Fruit fly (Drosophila melanogaster) whole organism, embryonic: ENCODE measurements around the gene CG8042.

Experiments used
- Atf6 ChIP-seq: fragments of 200-800 bp; sonication (Bioruptor generic); IDR thresholded peaks from 2 replicates; pipeline ENCODE4 v1.3.6; 2022; ENCODE audit warnings: missing biosample characterization, missing genetic modification characterization
- Awh ChIP-seq: fragments of 200-800 bp; sonication (Bioruptor generic); IDR thresholded peaks from 2 replicates; pipeline ENCODE4, ENCODE4 v1.3.6; 2022; ENCODE audit warnings: missing biosample characterization, missing genetic modification characterization
- BtbVII ChIP-seq: fragments of 200-800 bp; sonication (Bioruptor generic); optimal IDR thresholded peaks from 3 replicates; lab custom pipeline; 2017; ENCODE audit warnings: missing biosample characterization, mild to moderate bottlenecking, missing genetic modification characterization
- CG10565 ChIP-seq: fragments of 200-800 bp; sonication (Bioruptor generic); optimal IDR thresholded peaks from 3 replicates; lab custom pipeline; 2016; ENCODE audit warnings: missing biosample characterization, mild to moderate bottlenecking, missing genetic modification characterization
- CG11247 ChIP-seq: fragments of 200-800 bp; sonication (Bioruptor generic); IDR thresholded peaks from 2 replicates; pipeline ENCODE4 v1.3.6; 2022; ENCODE audit warnings: missing biosample characterization, missing genetic modification characterization
- CG11398 ChIP-seq: fragments of 200-800 bp; sonication (Bioruptor generic); optimal IDR thresholded peaks from 2 replicates; lab custom pipeline; 2016; ENCODE audit warnings: missing biosample characterization, missing genetic modification characterization
- CG11560 ChIP-seq: fragments of 200-800 bp; sonication (Bioruptor generic); IDR thresholded peaks from 3 replicates; pipeline ENCODE4 v1.3.6; 2022; ENCODE audit warnings: missing biosample characterization, missing genetic modification characterization
- CG12769 ChIP-seq: fragments of 200-800 bp; sonication (Bioruptor generic); optimal IDR thresholded peaks from 2 replicates; lab custom pipeline; 2019; ENCODE audit warnings: missing biosample characterization, mild to moderate bottlenecking, missing genetic modification characterization, moderate library complexity
- CG13424 ChIP-seq: fragments of 200-800 bp; sonication (Bioruptor generic); optimal IDR thresholded peaks from 2 replicates; lab custom pipeline; 2019; ENCODE audit warnings: missing biosample characterization, mild to moderate bottlenecking, missing genetic modification characterization, moderate library complexity
- CG13624 ChIP-seq: fragments of 200-800 bp; sonication (Bioruptor generic); optimal IDR thresholded peaks from 2 replicates; lab custom pipeline; 2016; ENCODE audit warnings: missing biosample characterization, missing genetic modification characterization
- CG17186 ChIP-seq: fragments of 200-800 bp; sonication (Bioruptor generic); optimal IDR thresholded peaks from 3 replicates; lab custom pipeline; 2017; ENCODE audit warnings: missing biosample characterization, missing genetic modification reagents, missing genetic modification characterization
- CG17328 ChIP-seq: fragments of 200-800 bp; sonication (Bioruptor generic); IDR thresholded peaks from 2 replicates; pipeline ENCODE4 v1.3.6; 2022; ENCODE audit warnings: missing biosample characterization, missing genetic modification characterization
- CG18011 ChIP-seq: fragments of 200-800 bp; sonication (Bioruptor generic); optimal IDR thresholded peaks from 2 replicates; lab custom pipeline; 2017; ENCODE audit warnings: missing biosample characterization, missing genetic modification characterization, mild to moderate bottlenecking, moderate library complexity, missing genotype
- CG2116 ChIP-seq: fragments of 200-800 bp; sonication (Bioruptor generic); optimal IDR thresholded peaks from 3 replicates; lab custom pipeline; 2018; ENCODE audit warnings: missing biosample characterization, mild to moderate bottlenecking, missing genetic modification characterization
- CG2129 ChIP-seq: fragments of 200-800 bp; sonication (Bioruptor generic); IDR thresholded peaks from 2 replicates; pipeline ENCODE4 v1.3.6; 2022; ENCODE audit warnings: missing biosample characterization, missing genetic modification characterization; ENCODE audit not compliant: partially characterized antibody
- CG34376 ChIP-seq: fragments of 200-800 bp; sonication (Bioruptor generic); optimal IDR thresholded peaks from 2 replicates; lab custom pipeline; 2018; ENCODE audit warnings: missing biosample characterization, mild to moderate bottlenecking, missing genetic modification characterization
- CG4730 ChIP-seq: fragments of 200-800 bp; sonication (Bioruptor generic); IDR thresholded peaks from 2 replicates; pipeline ENCODE4 v1.3.6; 2022; ENCODE audit warnings: missing biosample characterization, missing genetic modification characterization
- CG4854 ChIP-seq: fragments of 200-800 bp; sonication (Bioruptor generic); optimal IDR thresholded peaks from 2 replicates; lab custom pipeline; 2016; ENCODE audit warnings: missing biosample characterization, missing genetic modification characterization, inconsistent platforms
- CG6254 ChIP-seq: fragments of 200-800 bp; sonication (Bioruptor generic); optimal IDR thresholded peaks from 3 replicates; lab custom pipeline; 2017; ENCODE audit warnings: mild to moderate bottlenecking, missing biosample characterization, missing genetic modification reagents, missing genetic modification characterization
- CG6813 ChIP-seq: fragments of 200-800 bp; sonication (Bioruptor generic); optimal IDR thresholded peaks from 2 replicates; lab custom pipeline; 2017; ENCODE audit warnings: missing biosample characterization, missing genetic modification characterization, mild to moderate bottlenecking, moderate library complexity, missing genetic modification reagents
- CG8765 ChIP-seq: fragments of 200-800 bp; sonication (Bioruptor generic); IDR thresholded peaks from 2 replicates; pipeline ENCODE4 v1.3.6; 2022; ENCODE audit warnings: missing biosample characterization, missing genetic modification characterization
- Dll ChIP-seq: fragments of 200-800 bp; sonication (Bioruptor generic); IDR thresholded peaks from 4 replicates; pipeline ENCODE4 v1.3.6; 2022; ENCODE audit warnings: missing biosample characterization, missing genetic modification characterization; ENCODE audit not compliant: partially characterized antibody
- GATAe ChIP-seq: fragments of 200-800 bp; sonication (Bioruptor generic); conservative IDR thresholded peaks from 2 replicates; pipeline ENCODE4 v1.3.6; 2022; ENCODE audit warnings: missing biosample characterization, missing genetic modification characterization
- HHEX ChIP-seq: fragments of 200-800 bp; sonication (Bioruptor generic); optimal IDR thresholded peaks from 3 replicates; lab custom pipeline; 2017; ENCODE audit warnings: missing biosample characterization, mild to moderate bottlenecking, missing genetic modification characterization, missing genetic modification reagents
- NC2α ChIP-seq: fragments of 200-800 bp; sonication (Bioruptor generic); optimal IDR thresholded peaks from 2 replicates; lab custom pipeline; 2016; ENCODE audit warnings: missing biosample characterization, missing genetic modification characterization
- Sox102F ChIP-seq: fragments of 200-800 bp; sonication (Bioruptor generic); optimal IDR thresholded peaks from 2 replicates; lab custom pipeline; 2018; ENCODE audit warnings: missing biosample characterization, mild to moderate bottlenecking, missing genetic modification characterization, moderate library complexity
- Vsx1 ChIP-seq: fragments of 200-800 bp; sonication (Bioruptor generic); optimal IDR thresholded peaks from 2 replicates; lab custom pipeline; 2017; ENCODE audit warnings: missing biosample characterization, mild to moderate bottlenecking, missing genetic modification characterization, missing genetic modification reagents
- Xrp1 ChIP-seq: fragments of 200-800 bp; sonication (Bioruptor generic); IDR thresholded peaks from 2 replicates; pipeline ENCODE4 v1.3.6; 2022; ENCODE audit warnings: missing biosample characterization, missing genetic modification characterization
- al ChIP-seq: fragments of 200-800 bp; sonication (Bioruptor generic); IDR thresholded peaks from 2 replicates; pipeline ENCODE4 v1.3.6; 2022; ENCODE audit warnings: missing biosample characterization, missing genetic modification characterization
- ap ChIP-seq: fragments of 200-800 bp; sonication (Bioruptor generic); IDR thresholded peaks from 2 replicates; pipeline ENCODE4 v1.3.6; 2022; ENCODE audit warnings: missing biosample characterization, missing genetic modification characterization
- bigmax ChIP-seq: fragments of 200-800 bp; sonication (Bioruptor generic); optimal IDR thresholded peaks from 2 replicates; lab custom pipeline; 2018; ENCODE audit warnings: missing biosample characterization, mild to moderate bottlenecking, missing genetic modification characterization
- chif ChIP-seq, 2 experiments: fragments of 200-800 bp; sonication (Bioruptor generic); optimal IDR thresholded peaks; 3 replicates each; lab custom pipeline; 2016; ENCODE audit warnings: missing biosample characterization in 2 of 2, missing genetic modification characterization in 2 of 2
- exex ChIP-seq: fragments of 200-800 bp; sonication (Bioruptor generic); optimal IDR thresholded peaks from 4 replicates; lab custom pipeline; 2018; ENCODE audit warnings: missing biosample characterization, mild to moderate bottlenecking, missing genetic modification characterization, moderate library complexity
- eyg ChIP-seq: fragments of 200-800 bp; sonication (Bioruptor generic); optimal IDR thresholded peaks from 3 replicates; lab custom pipeline; 2016; ENCODE audit warnings: missing biosample characterization, missing genetic modification characterization
- fd102C ChIP-seq: fragments of 200-800 bp; sonication (Bioruptor generic); optimal IDR thresholded peaks from 2 replicates; lab custom pipeline; 2018; ENCODE audit warnings: missing biosample characterization, mild to moderate bottlenecking, missing genetic modification characterization, moderate library complexity
- gcm ChIP-seq: fragments of 200-800 bp; sonication (Bioruptor generic); optimal IDR thresholded peaks from 2 replicates; lab custom pipeline; 2019; ENCODE audit warnings: missing biosample characterization, mild to moderate bottlenecking, missing genetic modification characterization, moderate library complexity
- inv ChIP-seq: fragments of 200-800 bp; sonication (Bioruptor generic); IDR thresholded peaks from 2 replicates; pipeline ENCODE4 v1.3.6; 2022; ENCODE audit warnings: missing biosample characterization, missing genetic modification characterization; ENCODE audit not compliant: partially characterized antibody
- odd ChIP-seq: fragments of 200-800 bp; sonication (Bioruptor generic); optimal IDR thresholded peaks from 2 replicates; lab custom pipeline; 2017; ENCODE audit warnings: missing biosample characterization, mild to moderate bottlenecking, missing genetic modification characterization
- peb ChIP-seq: fragments of 200-800 bp; sonication (Bioruptor generic); IDR thresholded peaks from 2 replicates; pipeline ENCODE4 v1.3.6; 2022; ENCODE audit warnings: missing biosample characterization, missing genetic modification characterization
- prd ChIP-seq, 3 experiments: fragments of >200 bp in 2 of 3; fragments of 200-800 bp in 1 of 3; sonication (Bioruptor generic) in 1 of 3; optimal IDR thresholded peaks in 2 of 3; IDR thresholded peaks in 1 of 3; 2 replicates in 2 of 3; 3 replicates in 1 of 3; pipeline versions ENCODE4 v1.3.6 to Lab custom; 2017 to 2022; ENCODE audit warnings: missing biosample characterization in 1 of 3, missing genetic modification characterization in 1 of 3
- psq ChIP-seq: fragments of 200-800 bp; sonication (Bioruptor generic); optimal IDR thresholded peaks from 2 replicates; lab custom pipeline; 2017; ENCODE audit warnings: missing biosample characterization, missing genetic modification characterization
- ranshi ChIP-seq: fragments of 200-800 bp; sonication (Bioruptor generic); IDR thresholded peaks from 2 replicates; pipeline ENCODE4 v1.3.6; 2022; ENCODE audit warnings: missing biosample characterization, missing genetic modification characterization
- row ChIP-seq: fragments of 200-800 bp; sonication (Bioruptor generic); IDR thresholded peaks from 3 replicates; pipeline ENCODE4 v1.3.6; 2022; ENCODE audit warnings: missing biosample characterization, missing genetic modification characterization
- sens-2 ChIP-seq: fragments of 200-800 bp; sonication (Bioruptor generic); IDR thresholded peaks from 2 replicates; pipeline ENCODE4 v1.3.6; 2022; ENCODE audit warnings: missing biosample characterization, missing genetic modification characterization
- sob ChIP-seq: fragments of 200-800 bp; sonication (Bioruptor generic); IDR thresholded peaks from 2 replicates; pipeline ENCODE4 v1.3.6; 2022; ENCODE audit warnings: missing biosample characterization, missing genetic modification characterization
- trem ChIP-seq: fragments of 200-800 bp; optimal IDR thresholded peaks from 3 replicates; lab custom pipeline; 2019; ENCODE audit warnings: missing biosample characterization, mild to moderate bottlenecking, missing genetic modification characterization, moderate library complexity
- tup ChIP-seq: fragments of 200-800 bp; sonication (Bioruptor generic); optimal IDR thresholded peaks from 2 replicates; lab custom pipeline; 2016; ENCODE audit warnings: missing biosample characterization, mild to moderate bottlenecking, missing genetic modification characterization, moderate library complexity
- unpg ChIP-seq: fragments of 200-800 bp; sonication (Bioruptor generic); optimal IDR thresholded peaks from 3 replicates; lab custom pipeline; 2018; ENCODE audit warnings: missing biosample characterization, mild to moderate bottlenecking, missing genetic modification characterization, moderate library complexity
- usp ChIP-seq: fragments of >200 bp; optimal IDR thresholded peaks from 2 replicates; lab custom pipeline; 2017; ENCODE audit warnings: missing biosample characterization, missing genetic modification characterization
- zen ChIP-seq: fragments of 200-800 bp; sonication (Bioruptor generic); optimal IDR thresholded peaks from 3 replicates; lab custom pipeline; 2018; ENCODE audit warnings: missing biosample characterization, mild to moderate bottlenecking, missing genetic modification characterization, moderate library complexity

The CG8042 gene

dm6 chr3L:7958083-7958482 is 16.7 kb downstream of the CG8042 start (continued):
- no peak for TF ChIP-seq peb
- peak; percentile 21 for TF ChIP-seq CG6254 (GFP tag; lab: Kevin White, UChicago)
- TF ChIP-seq prd (optimal IDR thresholded peaks at IDR 0.05; lab: Kevin White, UChicago): no peak
- peak; percentile 67; the same call in 2 of the 3 replicates for TF ChIP-seq prd (GFP tag; IDR thresholded peaks at IDR 0.05; lab: Robert Waterston, UW)
- peak; percentile 65 for TF ChIP-seq row
- TF ChIP-seq CG10565 (GFP tag; lab: Kevin White, UChicago): no peak
- no peak for TF ChIP-seq exex
- no peak for TF ChIP-seq odd (GFP tag; lab: Kevin White, UChicago)
- no peak for TF ChIP-seq CG4854 (GFP tag; lab: Kevin White, UChicago)
- no peak for TF ChIP-seq gcm (GFP tag; lab: Kevin White, UChicago)
- no peak for TF ChIP-seq al (GFP tag; lab: Robert Waterston, UW)
- TF ChIP-seq ranshi (GFP tag; lab: Robert Waterston, UW): 0 out of 2 replicates have a peak, but pooled peaks have one; percentile 17
- no peak for TF ChIP-seq ap (GFP tag; lab: Robert Waterston, UW)
- TF ChIP-seq Awh (GFP tag; lab: Robert Waterston, UW): no peak
- TF ChIP-seq GATAe (GFP tag; lab: Robert Waterston, UW): no peak
- no peak for TF ChIP-seq CG17186
- no peak for TF ChIP-seq sob
- TF ChIP-seq NC2α (GFP tag; lab: Kevin White, UChicago): no peak
- TF ChIP-seq inv (GFP tag; lab: Robert Waterston, UW): no peak
- no peak for TF ChIP-seq Dll (GFP tag; lab: Robert Waterston, UW)
- TF ChIP-seq eyg (GFP tag; lab: Kevin White, UChicago): no peak
- no peak for TF ChIP-seq psq
- TF ChIP-seq CG13624 (GFP tag; lab: Kevin White, UChicago): no peak
- no peak for TF ChIP-seq bigmax
- no peak for TF ChIP-seq CG6813 (GFP tag; lab: Kevin White, UChicago)
- TF ChIP-seq HHEX: no peak
- TF ChIP-seq tup (GFP tag; lab: Kevin White, UChicago): no peak
- peak; percentile 59 for TF ChIP-seq Xrp1 (GFP tag; lab: Robert Waterston, UW)
- TF ChIP-seq CG2129 (GFP tag; lab: Robert Waterston, UW): no peak
- no peak for TF ChIP-seq BtbVII (GFP tag; lab: Kevin White, UChicago)
- no peak for TF ChIP-seq fd102C (GFP tag; lab: Kevin White, UChicago)
- TF ChIP-seq CG17328 (GFP tag; lab: Robert Waterston, UW): 0 out of 2 replicates have a peak, but pooled peaks have one; percentile 19
- peak; percentile 14 for TF ChIP-seq trem (tag; lab: Kevin White, UChicago)
- TF ChIP-seq CG12769 (tag; lab: Kevin White, UChicago): no peak
- TF ChIP-seq chif (GFP tag; optimal IDR thresholded peaks at IDR 0.05; lab: Kevin White, UChicago): peak in 1 of 2 experiments; percentile 19
- TF ChIP-seq CG11560: no peak
- no peak for TF ChIP-seq CG34376 (GFP tag; lab: Kevin White, UChicago)
- no peak for TF ChIP-seq Atf6
- no peak for TF ChIP-seq CG18011
- TF ChIP-seq unpg (GFP tag; lab: Kevin White, UChicago): peak; percentile 22
- TF ChIP-seq usp (GFP tag; lab: Kevin White, UChicago): no peak
- no peak for TF ChIP-seq Vsx1 (GFP tag; lab: Kevin White, UChicago)
- no peak for TF ChIP-seq CG4730 (GFP tag; lab: Robert Waterston, UW)
- no peak for TF ChIP-seq CG11247 (GFP tag; lab: Robert Waterston, UW)
- TF ChIP-seq zen (tag; lab: Kevin White, UChicago): peak; percentile 32
- TF ChIP-seq sens-2: no peak
- TF ChIP-seq CG11398 (GFP tag; lab: Kevin White, UChicago): no peak
- no peak for TF ChIP-seq CG2116
- peak; percentile 42 for TF ChIP-seq Sox102F (GFP tag; lab: Kevin White, UChicago)
- no peak for TF ChIP-seq CG8765
- TF ChIP-seq CG13424 (tag; lab: Kevin White, UChicago): peak; percentile 8
